Worm (Caenorhabditis elegans) whole organism, late embryonic: ENCODE results near the gene T19H12.2.

Experiments
- C38D4.7 ChIP-seq: fragments of 200-800 bp; sonication (Bioruptor generic); optimal IDR thresholded peaks from 2 replicates; lab custom pipeline; 2018; ENCODE audit warnings: mild to moderate bottlenecking, missing genetic modification characterization, moderate library complexity, missing compliant biosample characterization
- F13H6.1 ChIP-seq: sonication (generic microtip); optimal IDR thresholded peaks from 2 replicates; lab custom pipeline; 2016; ENCODE audit warnings: missing genetic modification characterization, missing compliant biosample characterization
- K02D7.2 ChIP-seq: sonication (generic microtip); optimal IDR thresholded peaks from 2 replicates; lab custom pipeline; 2017; ENCODE audit warnings: mild to moderate bottlenecking, missing genetic modification characterization, missing compliant biosample characterization
- T23F11.4 ChIP-seq: fragments of 200-800 bp; sonication (Bioruptor generic); optimal IDR thresholded peaks from 2 replicates; lab custom pipeline; 2018; ENCODE audit warnings: mild to moderate bottlenecking, missing genetic modification characterization, missing compliant biosample characterization
- Y22D7AL.16 ChIP-seq: sonication (generic microtip); optimal IDR thresholded peaks from 2 replicates; lab custom pipeline; 2016; ENCODE audit warnings: missing genetic modification characterization, missing compliant biosample characterization
- ahr-1 ChIP-seq: sonication (generic microtip); optimal IDR thresholded peaks from 2 replicates; lab custom pipeline; 2016; ENCODE audit warnings: missing genetic modification characterization, missing compliant biosample characterization
- ama-1 ChIP-seq: fragments of 150-350 bp; optimal IDR thresholded peaks from 2 replicates; lab custom pipeline; 2014
- ceh-19 ChIP-seq: fragments of 200-800 bp; sonication (Bioruptor generic); optimal IDR thresholded peaks from 2 replicates; lab custom pipeline; 2018; ENCODE audit warnings: mild to moderate bottlenecking, missing genetic modification characterization, missing compliant biosample characterization
- ceh-2 ChIP-seq: sonication (generic microtip); optimal IDR thresholded peaks from 2 replicates; lab custom pipeline; 2016; ENCODE audit warnings: missing genotype, missing genetic modification characterization, missing compliant biosample characterization
- ceh-22 ChIP-seq: sonication (generic microtip); optimal IDR thresholded peaks from 2 replicates; lab custom pipeline; 2017; ENCODE audit warnings: missing biosample characterization, missing genetic modification characterization
- ceh-31 ChIP-seq: sonication (generic microtip); optimal IDR thresholded peaks from 2 replicates; lab custom pipeline; 2016; ENCODE audit warnings: missing genetic modification characterization, missing compliant biosample characterization
- ceh-34 ChIP-seq: sonication (generic microtip); optimal IDR thresholded peaks from 2 replicates; lab custom pipeline; 2016; ENCODE audit warnings: mild to moderate bottlenecking, missing genetic modification characterization, missing compliant biosample characterization
- ceh-48 ChIP-seq: sonication (generic microtip); optimal IDR thresholded peaks from 2 replicates; lab custom pipeline; 2016; ENCODE audit warnings: missing genetic modification characterization, inconsistent platforms, missing compliant biosample characterization
- che-1 ChIP-seq: sonication (generic microtip); optimal IDR thresholded peaks from 2 replicates; lab custom pipeline; 2016; ENCODE audit warnings: mild to moderate bottlenecking, missing genetic modification characterization, missing compliant biosample characterization
- dmd-4 ChIP-seq: sonication (generic microtip); optimal IDR thresholded peaks from 2 replicates; lab custom pipeline; 2016; ENCODE audit warnings: borderline replicate concordance, missing genetic modification characterization, missing compliant biosample characterization
- dve-1 ChIP-seq: sonication (generic microtip); optimal IDR thresholded peaks from 2 replicates; lab custom pipeline; 2017; ENCODE audit warnings: antibody characterized with exemption, mild to moderate bottlenecking, missing genetic modification characterization, missing compliant biosample characterization
- elt-2 ChIP-seq: sonication (generic microtip); optimal IDR thresholded peaks from 2 replicates; lab custom pipeline; 2016; ENCODE audit warnings: missing genetic modification reagents, missing genetic modification characterization, missing compliant biosample characterization
- ets-4 ChIP-seq: sonication (generic microtip); optimal IDR thresholded peaks from 2 replicates; lab custom pipeline; 2016; ENCODE audit warnings: missing genetic modification characterization, missing compliant biosample characterization
- eyg-1 ChIP-seq: sonication (generic microtip); optimal IDR thresholded peaks from 2 replicates; lab custom pipeline; 2016; ENCODE audit warnings: missing genotype, missing genetic modification characterization, missing compliant biosample characterization
- fax-1 ChIP-seq: sonication (generic microtip); optimal IDR thresholded peaks from 2 replicates; lab custom pipeline; 2016; ENCODE audit warnings: missing genotype, missing genetic modification characterization, missing compliant biosample characterization
- fkh-10 ChIP-seq: fragments of 150-350 bp; optimal IDR thresholded peaks from 2 replicates; lab custom pipeline; 2014; ENCODE audit warnings: missing biosample characterization, missing genetic modification reagents, missing genetic modification characterization
- fkh-6 ChIP-seq: sonication (generic microtip); optimal IDR thresholded peaks from 2 replicates; lab custom pipeline; 2016; ENCODE audit warnings: missing genetic modification characterization, missing compliant biosample characterization
- gmeb-2 ChIP-seq: sonication (generic microtip); optimal IDR thresholded peaks from 2 replicates; lab custom pipeline; 2016; ENCODE audit warnings: missing genetic modification characterization, inconsistent platforms, missing compliant biosample characterization
- hlh-13 ChIP-seq: fragments of 200-800 bp; sonication (Bioruptor generic); optimal IDR thresholded peaks from 2 replicates; lab custom pipeline; 2018; ENCODE audit warnings: mild to moderate bottlenecking, missing genetic modification characterization, missing compliant biosample characterization
- hlh-15 ChIP-seq: sonication (generic microtip); optimal IDR thresholded peaks from 2 replicates; lab custom pipeline; 2016; ENCODE audit warnings: missing genetic modification characterization, missing compliant biosample characterization
- hlh-30 ChIP-seq: sonication (generic microtip); optimal IDR thresholded peaks from 2 replicates; lab custom pipeline; 2017; ENCODE audit warnings: antibody characterized with exemption, missing genetic modification characterization, missing compliant biosample characterization; ENCODE audit not compliant: insufficient read depth
- lin-11 ChIP-seq: fragments of 200-800 bp; sonication (Bioruptor generic); optimal IDR thresholded peaks from 2 replicates; lab custom pipeline; 2018; ENCODE audit warnings: mild to moderate bottlenecking, missing genetic modification characterization, missing compliant biosample characterization
- madf-2 ChIP-seq: sonication (generic microtip); optimal IDR thresholded peaks from 2 replicates; lab custom pipeline; 2017; ENCODE audit warnings: missing genetic modification characterization, missing compliant biosample characterization
- nhr-11 ChIP-seq: fragments of 150-350 bp; optimal IDR thresholded peaks from 2 replicates; lab custom pipeline; 2014; ENCODE audit warnings: missing biosample characterization, missing genetic modification characterization
- nhr-232 ChIP-seq: sonication (generic microtip); optimal IDR thresholded peaks from 2 replicates; lab custom pipeline; 2016; ENCODE audit warnings: missing genetic modification characterization, missing compliant biosample characterization
- npax-4 ChIP-seq: sonication (generic microtip); optimal IDR thresholded peaks from 2 replicates; lab custom pipeline; 2016; ENCODE audit warnings: missing genetic modification characterization, missing compliant biosample characterization
- odd-2 ChIP-seq: sonication (generic microtip); optimal IDR thresholded peaks from 2 replicates; lab custom pipeline; 2017; ENCODE audit warnings: antibody characterized with exemption, mild to moderate bottlenecking, missing genetic modification characterization, missing compliant biosample characterization
- pat-9 ChIP-seq: fragments of 200-800 bp; sonication (Bioruptor generic); optimal IDR thresholded peaks from 2 replicates; lab custom pipeline; 2018; ENCODE audit warnings: mild to moderate bottlenecking, missing genetic modification characterization, moderate library complexity, missing compliant biosample characterization
- pha-2 ChIP-seq: sonication (generic microtip); optimal IDR thresholded peaks from 2 replicates; lab custom pipeline; 2017; ENCODE audit warnings: mild to moderate bottlenecking, missing genetic modification characterization, missing compliant biosample characterization
- pha-4 ChIP-seq: fragments of 150-350 bp; optimal IDR thresholded peaks from 2 replicates; lab custom pipeline; 2018; ENCODE audit warnings: missing biosample characterization, missing genetic modification reagents, missing genetic modification characterization
- rnt-1 ChIP-seq: sonication (generic microtip); optimal IDR thresholded peaks from 2 replicates; lab custom pipeline; 2016; ENCODE audit warnings: missing genetic modification characterization, missing compliant biosample characterization
- sdc-2 ChIP-seq: sonication (generic microtip); optimal IDR thresholded peaks from 2 replicates; lab custom pipeline; 2016; ENCODE audit warnings: missing genotype, missing genetic modification characterization, missing compliant biosample characterization
- syd-9 ChIP-seq: sonication (generic microtip); optimal IDR thresholded peaks from 2 replicates; lab custom pipeline; 2016; ENCODE audit warnings: mild to moderate bottlenecking, missing genetic modification characterization, moderate library complexity, missing compliant biosample characterization
- tbx-2 ChIP-seq: sonication (generic microtip); optimal IDR thresholded peaks from 2 replicates; lab custom pipeline; 2016; ENCODE audit warnings: missing genetic modification characterization, missing compliant biosample characterization
- unc-55 ChIP-seq: sonication (generic microtip); optimal IDR thresholded peaks from 2 replicates; lab custom pipeline; 2017; ENCODE audit warnings: missing biosample characterization, missing genetic modification reagents, missing genetic modification characterization
- unc-86 ChIP-seq: sonication (generic microtip); optimal IDR thresholded peaks from 2 replicates; lab custom pipeline; 2016; ENCODE audit warnings: missing genetic modification characterization, missing compliant biosample characterization
- zip-5 ChIP-seq: sonication (generic microtip); optimal IDR thresholded peaks from 2 replicates; lab custom pipeline; 2016; ENCODE audit warnings: missing genetic modification characterization, missing compliant biosample characterization

Gene T19H12.2

DNA sequence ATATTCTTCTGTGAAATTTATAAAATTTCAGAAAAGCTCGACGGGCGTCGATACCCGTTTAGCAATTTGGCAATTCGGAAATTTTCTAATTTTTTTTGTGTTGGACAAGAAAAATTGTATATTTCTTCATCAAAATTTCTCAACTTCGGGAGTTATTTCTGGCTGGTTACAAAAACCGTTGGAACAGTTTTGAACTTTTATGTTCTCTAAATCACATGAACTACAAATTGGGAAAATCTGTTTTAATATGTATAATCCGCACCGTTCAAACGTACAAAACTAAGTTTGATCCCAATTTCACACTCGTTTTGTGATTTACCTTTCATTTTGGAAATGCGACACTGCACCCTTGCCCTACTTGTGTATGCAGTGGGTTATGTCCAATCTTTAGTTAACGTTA, 4.9 kb upstream of the T19H12.2 start, which contains the start of gene T19H12.3:
T19H12.3 (plus strand) TSS at position 301 of the 400 bp plus-strand sequence.
- TF ChIP-seq dmd-4 (no peak), ceh-2 (tag; lab: Kevin White, UChicago) (no peak), unc-55 (no peak), nhr-11 (tag; lab: Kevin White, UChicago) (no peak), ceh-34 (no peak), syd-9 (tag; lab: Kevin White, UChicago) (no peak), gmeb-2 (no peak), hlh-30 (tag; lab: Kevin White, UChicago) (no peak), hlh-13 (GFP tag; lab: Kevin White, UChicago) (no peak), lin-11 (tag; lab: Kevin White, UChicago) (no peak), pha-2 (no peak)
- TF ChIP-seq, all 69 proteins: peak for 0

DNA sequence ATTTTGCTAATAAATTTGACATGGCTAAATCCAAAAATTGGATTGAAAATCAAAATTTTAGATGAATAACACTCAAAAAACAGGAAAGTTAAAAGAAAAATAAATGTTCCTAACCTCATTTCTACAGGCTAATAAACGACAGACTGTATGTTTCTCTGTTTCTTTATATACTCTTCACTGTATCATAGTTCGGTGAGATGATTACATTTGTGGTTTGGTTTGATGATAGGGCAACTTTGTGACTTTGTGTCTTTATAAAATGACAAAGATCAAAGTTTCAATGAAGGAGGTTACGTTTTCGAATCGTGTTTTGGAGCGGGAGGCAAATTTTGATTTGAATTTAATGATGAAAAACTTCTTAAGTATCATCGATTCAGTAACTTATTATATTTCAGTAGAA, 752 bp upstream of the T19H12.2 start, which contains the start of gene ugt-12:
ugt-12 (minus strand) TSS at position 153 of the 400 bp plus-strand sequence.
- TF ChIP-seq pha-4, result no peak
- TF ChIP-seq lin-11 (tag; lab: Kevin White, UChicago), result no peak
- TF ChIP-seq hlh-30 (tag; lab: Kevin White, UChicago), result no peak
- no peak for TF ChIP-seq fkh-10 (GFP tag; lab: Kevin White, UChicago)
- TF ChIP-seq sdc-2 (tag; lab: Kevin White, UChicago), result no peak
- no peak for TF ChIP-seq hlh-13 (GFP tag; lab: Kevin White, UChicago)
- no peak for TF ChIP-seq ceh-19
- no peak for TF ChIP-seq elt-2 (tag; lab: Kevin White, UChicago)

DNA sequence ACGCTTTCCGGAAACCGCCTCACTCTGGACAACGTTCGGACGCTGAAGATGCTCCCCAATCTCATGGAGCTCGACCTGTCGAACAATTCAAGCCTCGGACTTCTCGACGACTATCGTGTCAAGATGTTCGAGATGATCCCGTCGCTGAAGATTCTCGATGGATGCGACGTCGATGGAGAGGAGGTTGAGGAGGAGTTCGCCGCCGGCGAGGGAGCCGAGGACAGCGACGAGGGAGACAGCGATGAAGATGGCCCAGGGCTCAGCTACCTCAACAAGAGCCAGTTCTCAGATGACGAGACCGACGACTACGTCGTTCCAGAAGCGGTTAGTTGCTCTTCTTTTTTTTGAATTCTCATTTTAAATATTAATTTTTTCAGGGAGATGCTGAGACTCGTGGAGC, 552 bp downstream of the T19H12.2 start:
- TF ChIP-seq zip-5 (tag; lab: Kevin White, UChicago), result no peak
- no peak for TF ChIP-seq fkh-10 (GFP tag; lab: Kevin White, UChicago)
- TF ChIP-seq T23F11.4, result no peak
- no peak for TF ChIP-seq madf-2 (tag; lab: Kevin White, UChicago)
- no peak for TF ChIP-seq eyg-1 (tag; lab: Kevin White, UChicago)

DNA sequence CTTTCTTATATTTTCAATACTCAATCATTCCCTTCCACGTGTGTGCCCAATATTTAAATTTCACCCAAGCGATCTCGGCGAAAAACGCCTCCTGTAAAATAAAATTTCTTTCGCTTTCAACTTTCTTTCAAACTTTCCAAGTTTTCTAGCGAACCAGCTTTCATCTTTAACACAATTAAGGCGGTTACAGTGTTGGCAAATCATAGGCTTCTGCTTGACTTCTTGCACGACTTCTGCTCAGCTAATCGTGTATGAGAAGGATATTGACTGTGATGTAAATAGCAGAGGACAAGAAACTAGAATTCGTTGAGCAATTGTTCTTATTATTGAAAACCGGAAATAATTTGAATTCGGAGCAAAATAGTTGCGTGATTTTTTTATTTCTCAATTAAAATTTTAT, 1.1 kb downstream of the T19H12.2 start:
- TF ChIP-seq ama-1, result no peak
- no peak for TF ChIP-seq unc-55
- TF ChIP-seq npax-4 (tag; lab: Kevin White, UChicago), result no peak
- TF ChIP-seq T23F11.4, result no peak
- TF ChIP-seq ceh-48 (tag; lab: Kevin White, UChicago), result no peak
- TF ChIP-seq dve-1, result no peak
- no peak for TF ChIP-seq C38D4.7
- no peak for TF ChIP-seq ahr-1
- TF ChIP-seq nhr-232 (tag; lab: Kevin White, UChicago), result no peak
- TF ChIP-seq hlh-15 (tag; lab: Kevin White, UChicago), result no peak
- TF ChIP-seq F13H6.1 (tag; lab: Kevin White, UChicago), result no peak
- TF ChIP-seq syd-9 (tag; lab: Kevin White, UChicago), result no peak
- TF ChIP-seq nhr-11 (tag; lab: Kevin White, UChicago), result no peak
- TF ChIP-seq fax-1 (tag; lab: Kevin White, UChicago), result no peak
- no peak for TF ChIP-seq Y22D7AL.16 (tag; lab: Kevin White, UChicago)

DNA sequence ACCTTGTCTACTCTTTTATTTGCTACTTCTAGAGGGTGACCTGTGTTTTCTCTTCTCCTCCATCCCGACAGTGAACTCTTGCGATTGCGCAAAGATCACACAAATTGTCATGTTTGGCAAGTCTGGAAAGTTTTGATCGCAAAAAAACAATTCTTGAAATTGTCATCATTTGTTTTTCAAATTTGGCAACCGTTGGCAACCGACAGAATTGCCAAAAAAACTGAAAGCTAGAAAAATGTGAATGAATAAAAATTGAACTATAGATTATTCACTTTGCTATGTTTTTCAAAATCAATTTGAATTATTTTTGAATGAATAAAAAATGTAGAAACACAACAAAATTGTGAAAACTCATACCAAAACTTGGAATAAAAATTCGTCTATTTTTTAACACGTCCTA, 4.7 kb downstream of the T19H12.2 start, which contains the start of gene ugt-11:
ugt-11 (minus strand) TSS at position 101 of the 400 bp plus-strand sequence.
- TF ChIP-seq unc-86 (tag; lab: Kevin White, UChicago) (no peak), rnt-1 (no peak), pha-4 (no peak), madf-2 (tag; lab: Kevin White, UChicago) (no peak), unc-55 (no peak), gmeb-2 (no peak), elt-2 (tag; lab: Kevin White, UChicago) (no peak), ets-4 (tag; lab: Kevin White, UChicago) (no peak), npax-4 (tag; lab: Kevin White, UChicago) (no peak), ceh-19 (no peak), che-1 (no peak), tbx-2 (tag; lab: Kevin White, UChicago) (no peak), pat-9 (tag; lab: Kevin White, UChicago) (no peak), pha-2 (no peak), odd-2 (tag; lab: Kevin White, UChicago) (no peak), ceh-22 (tag; lab: Kevin White, UChicago) (no peak), K02D7.2 (tag; lab: Kevin White, UChicago) (no peak), ceh-2 (tag; lab: Kevin White, UChicago) (no peak), ceh-31 (tag; lab: Kevin White, UChicago) (no peak), fkh-6 (no peak)
